Fruit fly (Drosophila melanogaster): Measurements from ENCODE around the gene CG7810.

The CG7810 gene

dm6 chr2L:8274127-8274526 is 36.9 kb downstream of the CG7810 start:
- TF ChIP-seq Sin3A (optimal IDR thresholded peaks at IDR 0.05) (no peak), ttk (optimal IDR thresholded peaks at IDR 0.05) (no peak), h (optimal IDR thresholded peaks at IDR 0.05) (no peak), insv (optimal IDR thresholded peaks at IDR 0.05) (no peak), Myc (optimal IDR thresholded peaks at IDR 0.05) (no peak), psq (optimal IDR thresholded peaks at IDR 0.05) (no peak)

- no peak for TF ChIP-seq psq (optimal IDR thresholded peaks at IDR 0.05)
- TF ChIP-seq ttk (optimal IDR thresholded peaks at IDR 0.05), result no peak
- TF ChIP-seq insv (optimal IDR thresholded peaks at IDR 0.05), result no peak
- no peak for TF ChIP-seq Myc (optimal IDR thresholded peaks at IDR 0.05)
- TF ChIP-seq h (optimal IDR thresholded peaks at IDR 0.05), result no peak
- no peak for TF ChIP-seq Sin3A (optimal IDR thresholded peaks at IDR 0.05)
Observed at dm6 chr2L:8270916-8271315, 40.1 kb downstream of the CG7810 start.

- no peak for TF ChIP-seq insv (optimal IDR thresholded peaks at IDR 0.05)
- TF ChIP-seq Sin3A (optimal IDR thresholded peaks at IDR 0.05), result no peak
- no peak for TF ChIP-seq h (optimal IDR thresholded peaks at IDR 0.05)
- no peak for TF ChIP-seq ttk (optimal IDR thresholded peaks at IDR 0.05)
- no peak for TF ChIP-seq psq (optimal IDR thresholded peaks at IDR 0.05)
- no peak for TF ChIP-seq Myc (optimal IDR thresholded peaks at IDR 0.05)
Observed at dm6 chr2L:8268679-8269078, 42.3 kb downstream of the CG7810 start.

dm6 chr2L:8266670-8267435 is 44.1 kb downstream of the CG7810 start:
- TF ChIP-seq ttk (optimal IDR thresholded peaks at IDR 0.05), result no peak
- no peak for TF ChIP-seq Sin3A (optimal IDR thresholded peaks at IDR 0.05)
- no peak for TF ChIP-seq psq (optimal IDR thresholded peaks at IDR 0.05)
- no peak for TF ChIP-seq h (optimal IDR thresholded peaks at IDR 0.05)
- TF ChIP-seq insv (optimal IDR thresholded peaks at IDR 0.05), result no peak
- TF ChIP-seq Myc (optimal IDR thresholded peaks at IDR 0.05), result no peak

- TF ChIP-seq insv (optimal IDR thresholded peaks at IDR 0.05) (no peak), Myc (optimal IDR thresholded peaks at IDR 0.05) (no peak), ttk (optimal IDR thresholded peaks at IDR 0.05) (no peak), h (optimal IDR thresholded peaks at IDR 0.05) (no peak), psq (optimal IDR thresholded peaks at IDR 0.05) (no peak), Sin3A (optimal IDR thresholded peaks at IDR 0.05) (no peak)
Observed at dm6 chr2L:8266145-8266544, 44.9 kb downstream of the CG7810 start.

Measured in Kc167 (cell line).